Worm (Caenorhabditis elegans): Measurements from ENCODE around the gene Y32B12C.1.

Y32B12C.1 gene

ce11 chrV:16628991-16629390 lies 22.6 kb downstream of the Y32B12C.1 start, which contains the start of gene W06G6.2:
Gene W06G6.2, plus strand, starts transcription at chrV:16629291.
- TF ChIP-seq nhr-237 (tag; optimal IDR thresholded peaks at IDR 0.05) (no peak), ham-2 (GFP tag; optimal IDR thresholded peaks at IDR 0.05) (no peak), ceh-83 (GFP tag; optimal IDR thresholded peaks at IDR 0.05) (no peak), nhr-12 (tag; optimal IDR thresholded peaks at IDR 0.05) (no peak), mep-1 (tag; optimal IDR thresholded peaks at IDR 0.05) (no peak), flh-1 (GFP tag; optimal IDR thresholded peaks at IDR 0.05) (no peak), hlh-1 (tag; optimal IDR thresholded peaks at IDR 0.05) (no peak), ceh-43 (GFP tag; optimal IDR thresholded peaks at IDR 0.05) (no peak), blmp-1 (tag; optimal IDR thresholded peaks at IDR 0.05) (no peak), ces-1 (GFP tag; optimal IDR thresholded peaks at IDR 0.05) (no peak), bed-3 (GFP tag; optimal IDR thresholded peaks at IDR 0.05) (no peak), sptf-1 (tag; optimal IDR thresholded peaks at IDR 0.05) (no peak), elt-3 (tag; optimal IDR thresholded peaks at IDR 0.05) (no peak), M03D4.4 (tag; optimal IDR thresholded peaks at IDR 0.05) (no peak), elt-1 (tag; optimal IDR thresholded peaks at IDR 0.05; ENCODE audit: borderline replicate concordance, insufficient read depth) (no peak), drap-1 (GFP tag; optimal IDR thresholded peaks at IDR 0.05) (no peak), mab-5 (tag; optimal IDR thresholded peaks at IDR 0.05) (no peak), ceh-39 (tag; optimal IDR thresholded peaks at IDR 0.05) (no peak), lin-13 (tag; optimal IDR thresholded peaks at IDR 0.05) (no peak)

ce11 chrV:16629600-16629999 lies 23.2 kb downstream of the Y32B12C.1 start, which contains the start of gene srd-21:
Gene srd-21, plus strand, starts transcription at chrV:16629900.
- TF ChIP-seq lin-32 (GFP tag; optimal IDR thresholded peaks at IDR 0.05) (no peak), cnd-1 (tag; optimal IDR thresholded peaks at IDR 0.05) (no peak), lsy-2 (tag; optimal IDR thresholded peaks at IDR 0.05) (no peak), pha-4 (tag; optimal IDR thresholded peaks at IDR 0.05) (no peak), mab-5 (tag; optimal IDR thresholded peaks at IDR 0.05) (no peak), unc-120 (tag; optimal IDR thresholded peaks at IDR 0.05; ENCODE audit: poor library complexity, severe bottlenecking) (no peak), elt-1 (tag; optimal IDR thresholded peaks at IDR 0.05; ENCODE audit: borderline replicate concordance, insufficient read depth) (no peak)

ce11 chrV:16635911-16636310 lies 29.5 kb downstream of the Y32B12C.1 start, which contains the start of gene mltn-11:
Gene mltn-11, plus strand, starts transcription at chrV:16636186.
- TF ChIP-seq sem-2 (GFP tag; optimal IDR thresholded peaks at IDR 0.05), result no peak
- no peak for TF ChIP-seq ceh-83 (GFP tag; optimal IDR thresholded peaks at IDR 0.05)
- TF ChIP-seq zip-8 (tag; optimal IDR thresholded peaks at IDR 0.05), result no peak
- TF ChIP-seq bed-3 (GFP tag; optimal IDR thresholded peaks at IDR 0.05), result no peak
- no peak for TF ChIP-seq mab-5 (tag; optimal IDR thresholded peaks at IDR 0.05)
- no peak for TF ChIP-seq drap-1 (GFP tag; optimal IDR thresholded peaks at IDR 0.05)
- TF ChIP-seq lin-13 (tag; optimal IDR thresholded peaks at IDR 0.05), result no peak
- no peak for TF ChIP-seq ceh-43 (GFP tag; optimal IDR thresholded peaks at IDR 0.05)
- TF ChIP-seq sptf-1 (tag; optimal IDR thresholded peaks at IDR 0.05), result no peak
- TF ChIP-seq cnd-1 (tag; optimal IDR thresholded peaks at IDR 0.05), result no peak
- TF ChIP-seq mls-2 (tag; optimal IDR thresholded peaks at IDR 0.05), result no peak
- no peak for TF ChIP-seq lsy-2 (tag; optimal IDR thresholded peaks at IDR 0.05)

- TF ChIP-seq ces-1 (GFP tag; optimal IDR thresholded peaks at IDR 0.05), result no peak
- no peak for TF ChIP-seq flh-1 (GFP tag; optimal IDR thresholded peaks at IDR 0.05)
- TF ChIP-seq ztf-11 (tag; optimal IDR thresholded peaks at IDR 0.05), result no peak
- TF ChIP-seq lin-13 (tag; optimal IDR thresholded peaks at IDR 0.05), result no peak
- no peak for TF ChIP-seq ceh-39 (tag; optimal IDR thresholded peaks at IDR 0.05)
- TF ChIP-seq unc-120 (tag; optimal IDR thresholded peaks at IDR 0.05; ENCODE audit: poor library complexity, severe bottlenecking), result no peak
- no peak for TF ChIP-seq sptf-1 (tag; optimal IDR thresholded peaks at IDR 0.05)
- no peak for TF ChIP-seq ceh-43 (GFP tag; optimal IDR thresholded peaks at IDR 0.05)
- TF ChIP-seq lsy-2 (tag; optimal IDR thresholded peaks at IDR 0.05), result no peak
- TF ChIP-seq blmp-1 (tag; optimal IDR thresholded peaks at IDR 0.05), result no peak
- no peak for TF ChIP-seq cnd-1 (tag; optimal IDR thresholded peaks at IDR 0.05)
- TF ChIP-seq nhr-237 (tag; optimal IDR thresholded peaks at IDR 0.05), result no peak
- TF ChIP-seq tbx-8 (GFP tag; optimal IDR thresholded peaks at IDR 0.05), result no peak
- TF ChIP-seq nhr-28 (tag; optimal IDR thresholded peaks at IDR 0.05), result no peak
- TF ChIP-seq pha-4 (tag; optimal IDR thresholded peaks at IDR 0.05), result no peak
- TF ChIP-seq lin-32 (GFP tag; optimal IDR thresholded peaks at IDR 0.05), result no peak
- TF ChIP-seq mep-1 (tag; optimal IDR thresholded peaks at IDR 0.05), result no peak
Measured at ce11 chrV:16638204-16638603, 31.8 kb downstream of the Y32B12C.1 start, which contains the start of gene srw-76. Gene srw-76, minus strand, starts transcription at chrV:16638304.

ce11 chrV:16640366-16640765 lies 34.0 kb downstream of the Y32B12C.1 start:
- TF ChIP-seq sptf-1 (tag; optimal IDR thresholded peaks at IDR 0.05) (no peak), ztf-11 (tag; optimal IDR thresholded peaks at IDR 0.05) (no peak), tbx-8 (GFP tag; optimal IDR thresholded peaks at IDR 0.05) (no peak), ces-1 (GFP tag; optimal IDR thresholded peaks at IDR 0.05) (no peak), unc-120 (tag; optimal IDR thresholded peaks at IDR 0.05; ENCODE audit: poor library complexity, severe bottlenecking) (no peak)
